Fruit fly (Drosophila melanogaster): Measurements from ENCODE around the gene Ube4A.

The Ube4A gene

dm6 chr2L:6612477-6613004, 45.8 kb upstream of the Ube4A start (continued):
- peak; percentile 100 for TF ChIP-seq Ets21C (GFP tag; optimal IDR thresholded peaks at IDR 0.05)
- TF ChIP-seq CG16779 (tag; optimal IDR thresholded peaks at IDR 0.05): peak; percentile 100
- peak; percentile 100 for TF ChIP-seq CG6276 (GFP tag; optimal IDR thresholded peaks at IDR 0.05)
- peak; percentile 100 for TF ChIP-seq Lpt (GFP tag; optimal IDR thresholded peaks at IDR 0.05)
- peak; percentile 100 for TF ChIP-seq Sox14 (GFP tag; optimal IDR thresholded peaks at IDR 0.05)
- peak; percentile 99 for TF ChIP-seq fkh (GFP tag; optimal IDR thresholded peaks at IDR 0.05)
- peak; percentile 100 for TF ChIP-seq CG11902 (GFP tag; optimal IDR thresholded peaks at IDR 0.05)
- TF ChIP-seq CG6163 (GFP tag; IDR thresholded peaks at IDR 0.05): peak; percentile 100
- TF ChIP-seq svp (GFP tag): peak; percentile 100
- TF ChIP-seq CG4318 (GFP tag; optimal IDR thresholded peaks at IDR 0.05): peak; percentile 100
- TF ChIP-seq OdsH (GFP tag; optimal IDR thresholded peaks at IDR 0.05): peak; percentile 100
- peak; percentile 100 for TF ChIP-seq dsx (GFP tag; optimal IDR thresholded peaks at IDR 0.05; ENCODE audit: poor library complexity, severe bottlenecking)
- peak; percentile 100 for TF ChIP-seq CG31627 (GFP tag; optimal IDR thresholded peaks at IDR 0.05)
- peak; percentile 100 for TF ChIP-seq eg (GFP tag; IDR thresholded peaks at IDR 0.05)
- TF ChIP-seq CG9139 (GFP tag; optimal IDR thresholded peaks at IDR 0.05): peak; percentile 100
- peak; percentile 99 for TF ChIP-seq Blimp-1 (GFP tag; optimal IDR thresholded peaks at IDR 0.05)
- peak; percentile 100 for TF ChIP-seq CG7368 (GFP tag; optimal IDR thresholded peaks at IDR 0.05)
- peak; percentile 100 for TF ChIP-seq salr (GFP tag; optimal IDR thresholded peaks at IDR 0.05)
- peak; percentile 100 for TF ChIP-seq CG3032 (tag; optimal IDR thresholded peaks at IDR 0.05)
- TF ChIP-seq vri (GFP tag; optimal IDR thresholded peaks at IDR 0.05): peak; percentile 100
- TF ChIP-seq CG8119 (GFP tag; IDR thresholded peaks at IDR 0.05): peak; percentile 100
- TF ChIP-seq Sox102F (GFP tag; optimal IDR thresholded peaks at IDR 0.05): peak; percentile 100
- peak; percentile 100 for TF ChIP-seq CG8632 (GFP tag; optimal IDR thresholded peaks at IDR 0.05)
- TF ChIP-seq achi (GFP tag; optimal IDR thresholded peaks at IDR 0.05): peak; percentile 100
- TF ChIP-seq CG8319 (GFP tag; optimal IDR thresholded peaks at IDR 0.05): peak; percentile 100
- TF ChIP-seq topi (GFP tag; optimal IDR thresholded peaks at IDR 0.05): peak; percentile 100
- TF ChIP-seq acj6 (GFP tag; optimal IDR thresholded peaks at IDR 0.05): peak; percentile 100
- peak; percentile 100 for TF ChIP-seq Ets96B (tag; optimal IDR thresholded peaks at IDR 0.05)
- TF ChIP-seq CG32006 (GFP tag; optimal IDR thresholded peaks at IDR 0.05): peak; percentile 100
- TF ChIP-seq ss (GFP tag; optimal IDR thresholded peaks at IDR 0.05): peak; percentile 100
- peak; percentile 100 for TF ChIP-seq Eip78C (GFP tag)
- peak; percentile 100 for TF ChIP-seq CG34406 (GFP tag; optimal IDR thresholded peaks at IDR 0.05)

dm6 chr2L:6613156-6613555, 45.2 kb upstream of the Ube4A start:
- no peak for TF ChIP-seq Lpt (GFP tag; optimal IDR thresholded peaks at IDR 0.05)
- no peak for TF ChIP-seq fd59A (GFP tag; optimal IDR thresholded peaks at IDR 0.05)
- no peak for TF ChIP-seq net (GFP tag; optimal IDR thresholded peaks at IDR 0.05)
- TF ChIP-seq CG3919 (GFP tag; optimal IDR thresholded peaks at IDR 0.05): no peak
- TF ChIP-seq Eip78C (GFP tag): no peak
- TF ChIP-seq CG10669 (GFP tag; optimal IDR thresholded peaks at IDR 0.05): no peak
- TF ChIP-seq eg (GFP tag; IDR thresholded peaks at IDR 0.05): no peak
- TF ChIP-seq Hr39 (GFP tag; optimal IDR thresholded peaks at IDR 0.05): no peak

DNA sequence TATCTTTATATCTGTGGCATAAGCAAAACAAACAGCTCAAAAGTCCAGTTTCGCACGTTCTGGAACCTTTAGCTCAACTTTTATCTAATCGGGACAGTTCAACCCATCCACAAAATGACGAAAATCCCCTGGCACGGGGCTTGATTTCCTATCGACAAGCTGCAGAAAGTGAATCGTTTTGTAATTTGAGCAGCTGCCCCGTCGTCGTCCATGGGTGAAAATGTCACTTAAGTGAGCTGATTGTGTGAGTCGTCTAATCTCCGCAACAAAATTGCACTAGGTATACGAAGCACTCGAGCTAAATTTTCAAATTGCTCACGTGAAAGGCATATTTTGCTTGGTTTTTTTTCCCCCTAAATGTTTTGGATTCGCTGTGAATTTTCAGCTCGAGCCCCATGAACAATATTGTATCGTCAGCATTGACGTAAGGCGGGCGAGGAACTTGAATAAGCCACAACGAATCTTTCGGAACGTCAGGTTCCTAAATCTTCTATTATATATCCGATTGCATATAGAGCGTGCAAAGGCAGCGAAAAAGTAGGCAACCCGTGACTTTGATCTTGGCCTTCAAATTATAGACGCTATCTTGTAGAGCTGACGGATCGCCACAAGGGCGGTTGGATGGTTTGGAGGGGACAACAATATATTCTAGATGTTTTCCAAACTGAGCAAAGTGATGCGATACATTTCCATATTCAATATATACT, 43.9 kb upstream of the Ube4A start:
- TF ChIP-seq svp (GFP tag): peak; percentile 36
- no peak for TF ChIP-seq CG6792 (GFP tag; optimal IDR thresholded peaks at IDR 0.05)

Measured in whole organism, prepupa.